Fruit fly (Drosophila melanogaster) whole organism, embryonic: ENCODE measurements around the gene TotZ.

Experiments
- Awh ChIP-seq: fragments of 200-800 bp; sonication (Bioruptor generic); IDR thresholded peaks from 2 replicates; pipeline ENCODE4, ENCODE4 v1.3.6; 2022; ENCODE audit warnings: missing biosample characterization, missing genetic modification characterization
- CG15514 ChIP-seq: fragments of 200-800 bp; sonication (Bioruptor generic); optimal IDR thresholded peaks from 3 replicates; lab custom pipeline; 2017; ENCODE audit warnings: missing biosample characterization, missing genetic modification characterization, mild to moderate bottlenecking, moderate library complexity, missing genetic modification reagents
- CG1647 ChIP-seq: fragments of 200-800 bp; sonication (Bioruptor generic); optimal IDR thresholded peaks from 3 replicates; lab custom pipeline; 2016; ENCODE audit warnings: missing biosample characterization, missing genetic modification characterization
- CG3065 ChIP-seq: fragments of 200-800 bp; sonication (Bioruptor generic); optimal IDR thresholded peaks from 2 replicates; lab custom pipeline; 2016; ENCODE audit warnings: missing biosample characterization, missing genetic modification characterization
- CG31365 ChIP-seq: fragments of 200-800 bp; sonication (Bioruptor generic); optimal IDR thresholded peaks from 2 replicates; lab custom pipeline; 2018; ENCODE audit warnings: missing biosample characterization, mild to moderate bottlenecking, missing genetic modification characterization
- CG31388 ChIP-seq: fragments of 200-800 bp; sonication (Bioruptor generic); optimal IDR thresholded peaks from 2 replicates; lab custom pipeline; 2016; ENCODE audit warnings: missing biosample characterization, missing genetic modification characterization
- CG32532 ChIP-seq: fragments of 200-800 bp; sonication (Bioruptor generic); IDR thresholded peaks from 2 replicates; pipeline ENCODE4 v1.3.6; 2022; ENCODE audit warnings: missing biosample characterization, missing genetic modification characterization
- CG32767 ChIP-seq: fragments of 200-800 bp; sonication (Bioruptor generic); IDR thresholded peaks from 2 replicates; pipeline ENCODE4 v1.3.6; 2022; ENCODE audit warnings: missing biosample characterization, missing genetic modification characterization
- CG4820 ChIP-seq: fragments of 200-800 bp; sonication (Bioruptor generic); optimal IDR thresholded peaks from 3 replicates; lab custom pipeline; 2016; ENCODE audit warnings: missing biosample characterization, missing genetic modification characterization
- CG6254 ChIP-seq: fragments of 200-800 bp; sonication (Bioruptor generic); optimal IDR thresholded peaks from 3 replicates; lab custom pipeline; 2017; ENCODE audit warnings: mild to moderate bottlenecking, missing biosample characterization, missing genetic modification reagents, missing genetic modification characterization
- CG6765 ChIP-seq: fragments of 200-800 bp; sonication (Bioruptor generic); optimal IDR thresholded peaks from 3 replicates; lab custom pipeline; 2017; ENCODE audit warnings: missing biosample characterization, mild to moderate bottlenecking, missing genetic modification characterization
- CG7372 ChIP-seq: fragments of 200-800 bp; sonication (Bioruptor generic); IDR thresholded peaks from 2 replicates; pipeline ENCODE4 v1.3.6; 2022; ENCODE audit warnings: missing biosample characterization, missing genetic modification characterization
- CG8290 ChIP-seq, 3 experiments: fragments of 200-800 bp; sonication (Bioruptor generic); optimal IDR thresholded peaks; 2 replicates each; lab custom pipeline; 2016 to 2019; ENCODE audit warnings: missing biosample characterization in 3 of 3, missing genetic modification characterization in 3 of 3, mild to moderate bottlenecking in 2 of 3, moderate library complexity in 1 of 3
- Dek ChIP-seq: fragments of 200-800 bp; sonication (Bioruptor generic); optimal IDR thresholded peaks from 3 replicates; lab custom pipeline; 2019; ENCODE audit warnings: missing biosample characterization, mild to moderate bottlenecking, missing genetic modification characterization, moderate library complexity
- Eip74EF ChIP-seq, 2 experiments: fragments of 200-800 bp in 1 of 2; fragments of >200 bp in 1 of 2; sonication (Bioruptor generic) in 1 of 2; optimal IDR thresholded peaks; 2 replicates each; lab custom pipeline; 2017 to 2019; ENCODE audit warnings: missing biosample characterization in 2 of 2, missing genetic modification characterization in 2 of 2, mild to moderate bottlenecking in 1 of 2, moderate library complexity in 1 of 2
- H15 ChIP-seq: fragments of 200-800 bp; sonication (Bioruptor generic); IDR thresholded peaks from 3 replicates; pipeline ENCODE4 v1.3.6; 2022; ENCODE audit warnings: missing biosample characterization, missing genetic modification characterization
- Hand ChIP-seq: fragments of 200-800 bp; sonication (Bioruptor generic); optimal IDR thresholded peaks from 2 replicates; lab custom pipeline; 2017; ENCODE audit warnings: mild to moderate bottlenecking, missing biosample characterization, missing genetic modification reagents, missing genetic modification characterization
- Kr ChIP-seq: fragments of 200-800 bp; sonication (Bioruptor generic); optimal IDR thresholded peaks from 2 replicates; lab custom pipeline; 2017; ENCODE audit warnings: missing biosample characterization, mild to moderate bottlenecking, missing genetic modification characterization
- NFAT ChIP-seq: fragments of 200-800 bp; sonication (Bioruptor generic); IDR thresholded peaks from 2 replicates; pipeline ENCODE4 v1.3.6; 2022; ENCODE audit warnings: missing biosample characterization, missing genetic modification characterization
- Optix ChIP-seq: fragments of 200-800 bp; sonication (Bioruptor generic); IDR thresholded peaks from 3 replicates; pipeline ENCODE4 v1.3.6; 2022; ENCODE audit warnings: missing biosample characterization, missing genetic modification characterization
- Pdp1 ChIP-seq, 2 experiments: fragments of 200-800 bp; sonication (Bioruptor generic); optimal IDR thresholded peaks; 3 replicates each; lab custom pipeline; 2016; ENCODE audit warnings: missing biosample characterization in 2 of 2, missing genetic modification characterization in 2 of 2, mild to moderate bottlenecking in 1 of 2, moderate library complexity in 1 of 2
- chn ChIP-seq: fragments of 200-800 bp; sonication (Bioruptor generic); optimal IDR thresholded peaks from 2 replicates; lab custom pipeline; 2016; ENCODE audit warnings: missing biosample characterization, missing genetic modification characterization
- disco-r ChIP-seq: fragments of 200-800 bp; sonication (Bioruptor generic); optimal IDR thresholded peaks from 2 replicates; lab custom pipeline; 2016; ENCODE audit warnings: missing biosample characterization, missing genetic modification characterization
- dmrt99B ChIP-seq: fragments of 200-800 bp; sonication (Bioruptor generic); optimal IDR thresholded peaks from 2 replicates; lab custom pipeline; 2018; ENCODE audit warnings: missing biosample characterization, mild to moderate bottlenecking, missing genetic modification characterization, moderate library complexity
- eve ChIP-seq, 2 experiments: fragments of >200 bp; optimal IDR thresholded peaks; 2 replicates each; lab custom pipeline; 2017; ENCODE audit warnings: missing biosample characterization in 2 of 2, missing genetic modification characterization in 2 of 2
- ewg ChIP-seq: fragments of 200-800 bp; sonication (Bioruptor generic); optimal IDR thresholded peaks from 3 replicates; lab custom pipeline; 2017; ENCODE audit warnings: mild to moderate bottlenecking, missing biosample characterization, missing genetic modification reagents, missing genetic modification characterization
- ftz-f1 ChIP-seq: fragments of 200-800 bp; sonication (Bioruptor generic); optimal IDR thresholded peaks from 2 replicates; lab custom pipeline; 2016; ENCODE audit warnings: missing biosample characterization, missing genetic modification characterization
- gcm ChIP-seq: fragments of 200-800 bp; sonication (Bioruptor generic); optimal IDR thresholded peaks from 2 replicates; lab custom pipeline; 2019; ENCODE audit warnings: missing biosample characterization, mild to moderate bottlenecking, missing genetic modification characterization, moderate library complexity
- lilli ChIP-seq: fragments of 200-800 bp; sonication (Bioruptor generic); optimal IDR thresholded peaks from 3 replicates; lab custom pipeline; 2016; ENCODE audit warnings: missing biosample characterization, missing genetic modification characterization
- luna ChIP-seq: fragments of 200-800 bp; sonication (Bioruptor generic); optimal IDR thresholded peaks from 2 replicates; lab custom pipeline; 2016; ENCODE audit warnings: missing biosample characterization, missing genetic modification characterization
- onecut ChIP-seq: fragments of 200-800 bp; sonication (Bioruptor generic); IDR thresholded peaks from 2 replicates; pipeline ENCODE4 v1.3.6; 2022; ENCODE audit warnings: missing biosample characterization, missing genetic modification characterization
- pita ChIP-seq: fragments of 200-800 bp; sonication (Bioruptor generic); optimal IDR thresholded peaks from 2 replicates; lab custom pipeline; 2017; ENCODE audit warnings: missing biosample characterization, mild to moderate bottlenecking, missing genetic modification characterization
- pzg ChIP-seq: fragments of 200-800 bp; sonication (Bioruptor generic); optimal IDR thresholded peaks from 3 replicates; lab custom pipeline; 2018; ENCODE audit warnings: missing biosample characterization, mild to moderate bottlenecking, missing genetic modification characterization, moderate library complexity
- scrt ChIP-seq: fragments of 200-800 bp; sonication (Bioruptor generic); optimal IDR thresholded peaks from 2 replicates; lab custom pipeline; 2018; ENCODE audit warnings: missing biosample characterization, mild to moderate bottlenecking, missing genetic modification characterization, moderate library complexity
- sd ChIP-seq: fragments of 200-800 bp; sonication (Bioruptor generic); optimal IDR thresholded peaks from 3 replicates; lab custom pipeline; 2018; ENCODE audit warnings: missing biosample characterization, mild to moderate bottlenecking, missing genetic modification characterization, moderate library complexity
- sens ChIP-seq: fragments of 200-800 bp; sonication (Bioruptor generic); peaks from one replicate; lab custom pipeline; 2016; ENCODE audit warnings: missing biosample characterization, missing genetic modification characterization
- seq ChIP-seq: fragments of 200-800 bp; sonication (Bioruptor generic); IDR thresholded peaks from 2 replicates; pipeline ENCODE4 v1.3.6; 2022; ENCODE audit warnings: missing biosample characterization, missing genetic modification characterization
- sna ChIP-seq: fragments of 200-800 bp; sonication (Bioruptor generic); IDR thresholded peaks from 2 replicates; pipeline ENCODE4 v1.3.6; 2022; ENCODE audit warnings: missing biosample characterization, missing genetic modification characterization; ENCODE audit not compliant: partially characterized antibody
- tna ChIP-seq: fragments of 200-800 bp; sonication (Bioruptor generic); IDR thresholded peaks from 2 replicates; pipeline ENCODE4 v1.3.6; 2022; ENCODE audit warnings: missing biosample characterization, missing genetic modification characterization; ENCODE audit not compliant: partially characterized antibody
- yki ChIP-seq: fragments of >200 bp; optimal IDR thresholded peaks from 3 replicates; lab custom pipeline; 2018

TotZ gene

dm6 chr3R:20850395-20851039 is 27.0 kb upstream of the TotZ start, which contains the start of gene RpS30 (continued):
- no peak for TF ChIP-seq pita

- TF ChIP-seq disco-r (GFP tag; lab: Kevin White, UChicago): no peak
- no peak for TF ChIP-seq CG32767 (GFP tag; lab: Robert Waterston, UW)
- TF ChIP-seq CG8290 (GFP tag; optimal IDR thresholded peaks at IDR 0.05; lab: Kevin White, UChicago): no peak
- TF ChIP-seq CG8290 (tag; optimal IDR thresholded peaks at IDR 0.05; lab: Kevin White, UChicago): no peak
Observed at dm6 chr3R:20859845-20860244, 17.7 kb upstream of the TotZ start, which contains the start of gene Ir93a. TSS of gene Ir93a (minus strand) at chr3R:20859945.

dm6 chr3R:20866204-20866603 is 11.3 kb upstream of the TotZ start, which contains the start of gene KaiR1D:
TSS of gene KaiR1D (minus strand) at chr3R:20866231.
- TF ChIP-seq gcm (GFP tag; lab: Kevin White, UChicago): no peak
- no peak for TF ChIP-seq tna (GFP tag; lab: Robert Waterston, UW)
- peak; percentile 88 for TF ChIP-seq CG15514 (GFP tag; lab: Kevin White, UChicago)
- peak; percentile 87 for TF ChIP-seq scrt (GFP tag; lab: Kevin White, UChicago)
- TF ChIP-seq CG31365 (tag; lab: Kevin White, UChicago): peak; percentile 70
- TF ChIP-seq seq (GFP tag; lab: Robert Waterston, UW): peak; percentile 42; the same call in 1 of the 2 replicates
- 0 out of 3 replicates have a peak, but pooled peaks have one; percentile 18 for TF ChIP-seq H15 (GFP tag; lab: Robert Waterston, UW)
- TF ChIP-seq ewg (GFP tag; lab: Kevin White, UChicago): peak; percentile 100
- peak; percentile 43 for TF ChIP-seq pzg (GFP tag; lab: Kevin White, UChicago)
- TF ChIP-seq NFAT (GFP tag; lab: Robert Waterston, UW): 0 out of 2 replicates have a peak, but pooled peaks have one; percentile 14
- TF ChIP-seq Hand: no peak
- no peak for TF ChIP-seq onecut (GFP tag; lab: Robert Waterston, UW)

- TF ChIP-seq CG4820 (GFP tag; lab: Kevin White, UChicago): no peak
- no peak for TF ChIP-seq CG32532 (GFP tag; lab: Robert Waterston, UW)
- TF ChIP-seq CG6765 (GFP tag; lab: Kevin White, UChicago): no peak
- TF ChIP-seq dmrt99B (tag; lab: Kevin White, UChicago): no peak
- TF ChIP-seq sna (GFP tag; lab: Robert Waterston, UW): no peak
- no peak for TF ChIP-seq yki (lab: Kevin White, UChicago)
- no peak for TF ChIP-seq Pdp1 (GFP tag; optimal IDR thresholded peaks at IDR 0.05; lab: Kevin White, UChicago)
- TF ChIP-seq CG7372 (GFP tag; lab: Robert Waterston, UW): no peak
- TF ChIP-seq CG3065 (GFP tag; lab: Kevin White, UChicago): no peak
- TF ChIP-seq Dek (tag; lab: Kevin White, UChicago): no peak
- TF ChIP-seq Eip74EF (GFP tag; optimal IDR thresholded peaks at IDR 0.05; lab: Kevin White, UChicago): no peak
Observed at dm6 chr3R:20870736-20871135, 6.8 kb upstream of the TotZ start, which contains the start of gene TotA. TSS of gene TotA (plus strand) at chr3R:20871036.

- TF ChIP-seq CG31365 (tag; lab: Kevin White, UChicago): no peak
- no peak for TF ChIP-seq pzg (GFP tag; lab: Kevin White, UChicago)
- TF ChIP-seq lilli (GFP tag; lab: Kevin White, UChicago): no peak
- TF ChIP-seq ftz-f1: no peak
- TF ChIP-seq sd (tag; lab: Kevin White, UChicago): no peak
- no peak for TF ChIP-seq eve (GFP tag; optimal IDR thresholded peaks at IDR 0.05; lab: Kevin White, UChicago)
- TF ChIP-seq chn (GFP tag; lab: Kevin White, UChicago): no peak
- TF ChIP-seq sens (GFP tag; lab: Kevin White, UChicago): no peak
- no peak for TF ChIP-seq Awh (GFP tag; lab: Robert Waterston, UW)
- TF ChIP-seq luna (GFP tag; lab: Kevin White, UChicago): no peak
- no peak for TF ChIP-seq CG31388
- no peak for TF ChIP-seq CG1647 (GFP tag; lab: Kevin White, UChicago)
- no peak for TF ChIP-seq Kr (GFP tag; lab: Kevin White, UChicago)
- no peak for TF ChIP-seq Optix (GFP tag; lab: Robert Waterston, UW)
- TF ChIP-seq CG6254: no peak
- TF ChIP-seq, all 482 proteins: peak for 0
Observed at dm6 chr3R:20872688-20873087, 4.8 kb upstream of the TotZ start, which contains the start of gene TotC. TSS of gene TotC (plus strand) at chr3R:20872988.
